Worm (Caenorhabditis elegans): ENCODE data around the gene ccdc-149.
A peak's percentile ranks its signal among the peaks of the same experiment; 100 is the strongest.

The ccdc-149 gene

ce11 chrX:11465215-11465614 lies 46.0 kb downstream of the ccdc-149 start, which contains the start of gene lin-14 (continued):
- TF ChIP-seq mdl-1 (tag; optimal IDR thresholded peaks at IDR 0.05) (peak; percentile 47 to 69), fos-1 (tag; optimal IDR thresholded peaks at IDR 0.05) (no peak), sdz-12 (GFP tag; optimal IDR thresholded peaks at IDR 0.05) (no peak), lin-38 (GFP tag; IDR thresholded peaks at IDR 0.05) (peak; percentile 16; the same call in 1 of the 2 replicates), hlh-11 (tag; optimal IDR thresholded peaks at IDR 0.05) (peak; percentile 89), zip-11 (GFP tag; IDR thresholded peaks at IDR 0.05) (no peak), pha-4 (GFP tag; IDR thresholded peaks at IDR 0.05) (peak; percentile 64), pha-4 (tag; optimal IDR thresholded peaks at IDR 0.05) (peak; percentile 59), lsy-2 (tag; optimal IDR thresholded peaks at IDR 0.05) (peak; percentile 9 to 52), hif-1 (tag; optimal IDR thresholded peaks at IDR 0.05) (peak in 1 of 2 experiments; percentile 29), F26F4.8 (GFP tag; conservative IDR thresholded peaks at IDR 0.05) (no peak), F44E2.7 (GFP tag; IDR thresholded peaks at IDR 0.05) (no peak), rbr-2 (tag; optimal IDR thresholded peaks at IDR 0.05) (peak; percentile 54), ctbp-1 (GFP tag; IDR thresholded peaks at IDR 0.05) (0 out of 2 replicates have a peak, but pooled peaks have one; percentile 37), ceh-32 (tag; optimal IDR thresholded peaks at IDR 0.05; ENCODE audit: poor library complexity) (no peak), nhr-102 (tag; optimal IDR thresholded peaks at IDR 0.05) (peak; percentile 18), daf-8 (GFP tag; IDR thresholded peaks at IDR 0.05) (no peak), F10B5.3 (tag; optimal IDR thresholded peaks at IDR 0.05) (no peak), saeg-2 (GFP tag; IDR thresholded peaks at IDR 0.05) (no peak), vab-7 (GFP tag; IDR thresholded peaks at IDR 0.05) (no peak), T26A8.4 (GFP tag; IDR thresholded peaks at IDR 0.05) (0 out of 2 replicates have a peak, but pooled peaks have one; percentile 45), snpc-1.2 (GFP tag; IDR thresholded peaks at IDR 0.05) (no peak), zag-1 (tag; optimal IDR thresholded peaks at IDR 0.05) (no peak), R02D3.7 (tag; optimal IDR thresholded peaks at IDR 0.05) (no peak)

- TF ChIP-seq hlh-11 (tag; optimal IDR thresholded peaks at IDR 0.05): peak; percentile 56
- TF ChIP-seq mdt-29 (GFP tag; IDR thresholded peaks at IDR 0.05): peak; percentile 26; the same call in 1 of the 2 replicates
- peak; percentile 32 for TF ChIP-seq jun-1 (tag; optimal IDR thresholded peaks at IDR 0.05)
- peak; percentile 67 for TF ChIP-seq hlh-30 (tag; optimal IDR thresholded peaks at IDR 0.05; ENCODE audit: insufficient read depth)
- peak; percentile 18 for TF ChIP-seq nhr-6 (tag; optimal IDR thresholded peaks at IDR 0.05)
- 0 out of 2 replicates have a peak, but pooled peaks have one; percentile 5 for TF ChIP-seq tra-1 (GFP tag; IDR thresholded peaks at IDR 0.05)
- peak; percentile 54 for TF ChIP-seq mep-1 (tag; optimal IDR thresholded peaks at IDR 0.05)
- no peak for TF ChIP-seq ces-1 (GFP tag; optimal IDR thresholded peaks at IDR 0.05)
- TF ChIP-seq dve-1 (tag; optimal IDR thresholded peaks at IDR 0.05; ENCODE audit: insufficient read depth): peak; percentile 21
- TF ChIP-seq pqm-1 (tag; optimal IDR thresholded peaks at IDR 0.05): peak; percentile 93
- peak; percentile 73 for TF ChIP-seq nhr-77 (tag; optimal IDR thresholded peaks at IDR 0.05)
- TF ChIP-seq nhr-48 (tag; optimal IDR thresholded peaks at IDR 0.05): peak; percentile 9
- peak; percentile 68 for TF ChIP-seq dmd-6 (GFP tag; IDR thresholded peaks at IDR 0.05)
- TF ChIP-seq ceh-62 (tag; optimal IDR thresholded peaks at IDR 0.05): no peak
- peak in 1 of 2 experiments; percentile 17 for TF ChIP-seq lsy-2 (tag; optimal IDR thresholded peaks at IDR 0.05)
- TF ChIP-seq unc-62 (GFP tag; optimal IDR thresholded peaks at IDR 0.05 in 1 of 2): peak in 1 of 2 experiments; percentile 95
- no peak for TF ChIP-seq unc-62 (tag; optimal IDR thresholded peaks at IDR 0.05)
- TF ChIP-seq mdl-1 (tag; optimal IDR thresholded peaks at IDR 0.05): peak in 1 of 2 experiments; percentile 58
- peak; percentile 68 for TF ChIP-seq nhr-11 (tag; optimal IDR thresholded peaks at IDR 0.05)
- TF ChIP-seq pha-4 (GFP tag; IDR thresholded peaks at IDR 0.05): no peak
- TF ChIP-seq pha-4 (tag; optimal IDR thresholded peaks at IDR 0.05): no peak
- TF ChIP-seq daf-16 (GFP tag; optimal IDR thresholded peaks at IDR 0.05): no peak
- peak; percentile 38 for TF ChIP-seq daf-16 (tag; optimal IDR thresholded peaks at IDR 0.05)
- TF ChIP-seq Y105C5A.15 (GFP tag; IDR thresholded peaks at IDR 0.05): no peak
- TF ChIP-seq gei-8 (GFP tag; optimal IDR thresholded peaks at IDR 0.05): no peak
- TF ChIP-seq nhr-28 (tag; optimal IDR thresholded peaks at IDR 0.05): peak; percentile 70
- no peak for TF ChIP-seq Y5F2A.4 (GFP tag; optimal IDR thresholded peaks at IDR 0.05)
These were observed 46.8 kb downstream of the ccdc-149 start for ce11 chrX:11464271-11465103.

All from whole organism, L4 larva.